Worm (Caenorhabditis elegans): ENCODE data around the gene sre-36.

DNA sequence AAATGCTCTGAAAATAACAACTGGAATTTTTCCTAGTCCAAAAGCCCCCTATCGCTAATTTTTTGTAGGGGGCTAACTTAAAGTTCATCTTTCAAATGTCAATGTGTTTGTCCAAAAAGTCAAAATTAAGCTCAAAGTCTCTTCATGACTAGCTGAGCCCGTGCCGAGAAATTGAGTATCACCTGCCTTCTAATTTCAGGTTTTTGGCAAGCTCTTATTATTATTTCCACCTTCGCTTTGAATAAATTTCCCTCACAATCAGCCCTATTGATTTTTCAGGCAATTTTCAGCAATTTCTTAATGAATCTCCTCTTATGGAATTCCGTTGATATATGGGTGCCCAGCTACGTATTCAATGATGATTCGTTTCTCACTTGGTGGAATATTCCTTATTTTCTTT, at the start of gene sre-36:
- TF ChIP-seq ama-1 (optimal IDR thresholded peaks at IDR 0.05) (no peak), flt-1 (GFP tag; IDR thresholded peaks at IDR 0.05) (no peak), ceh-13 (GFP tag; optimal IDR thresholded peaks at IDR 0.05) (no peak), scrt-1 (GFP tag; IDR thresholded peaks at IDR 0.05) (no peak), pes-1 (GFP tag; IDR thresholded peaks at IDR 0.05) (no peak), tbx-11 (GFP tag; IDR thresholded peaks at IDR 0.05) (no peak), sea-1 (GFP tag; conservative IDR thresholded peaks at IDR 0.05) (no peak), ets-7 (tag; optimal IDR thresholded peaks at IDR 0.05) (no peak)

Measured in whole organism, early embryonic.